Fruit fly (Drosophila melanogaster): ENCODE data around the gene Tom.

The Tom gene

dm6 chr3L:14976026-14976425 lies 6.9 kb downstream of the Tom start:
- TF ChIP-seq svp (GFP tag) (peak; percentile 35), fkh (GFP tag; optimal IDR thresholded peaks at IDR 0.05) (peak; percentile 29), acj6 (GFP tag; optimal IDR thresholded peaks at IDR 0.05) (no peak)

dm6 chr3L:14977536-14978495 lies 8.7 kb downstream of the Tom start:
- TF ChIP-seq CG10669 (GFP tag; optimal IDR thresholded peaks at IDR 0.05): peak; percentile 34
- no peak for TF ChIP-seq Gug (GFP tag; IDR thresholded peaks at IDR 0.05)
- no peak for TF ChIP-seq CG8119 (GFP tag; IDR thresholded peaks at IDR 0.05)
- peak; percentile 23 for TF ChIP-seq CG11762 (GFP tag; optimal IDR thresholded peaks at IDR 0.05; ENCODE audit: insufficient read depth)
- TF ChIP-seq Sox14 (GFP tag; optimal IDR thresholded peaks at IDR 0.05): peak; percentile 49
- peak; percentile 46 for TF ChIP-seq achi (GFP tag; optimal IDR thresholded peaks at IDR 0.05)
- TF ChIP-seq CG8632 (GFP tag; optimal IDR thresholded peaks at IDR 0.05): peak; percentile 33
- peak; percentile 91 for TF ChIP-seq svp (GFP tag)
- TF ChIP-seq CG15336 (GFP tag; IDR thresholded peaks at IDR 0.05): no peak
- TF ChIP-seq salr (GFP tag; optimal IDR thresholded peaks at IDR 0.05): peak; percentile 20 to 82
- TF ChIP-seq CG31627 (GFP tag; optimal IDR thresholded peaks at IDR 0.05): peak; percentile 65
- TF ChIP-seq lz (GFP tag; optimal IDR thresholded peaks at IDR 0.05): peak; percentile 28
- TF ChIP-seq Sox102F (GFP tag; optimal IDR thresholded peaks at IDR 0.05): peak; percentile 51
- peak; percentile 48 for TF ChIP-seq Ets96B (tag; optimal IDR thresholded peaks at IDR 0.05)
- peak; percentile 49 for TF ChIP-seq fd59A (GFP tag; optimal IDR thresholded peaks at IDR 0.05)
- peak; percentile 16 for TF ChIP-seq net (GFP tag; optimal IDR thresholded peaks at IDR 0.05)
- TF ChIP-seq Eip93F (GFP tag; optimal IDR thresholded peaks at IDR 0.05): no peak
- peak; percentile 37 for TF ChIP-seq pdm3 (GFP tag; optimal IDR thresholded peaks at IDR 0.05)
- TF ChIP-seq CG34406 (GFP tag; optimal IDR thresholded peaks at IDR 0.05): peak; percentile 57
- peak; percentile 2 to 65 for TF ChIP-seq ss (GFP tag; optimal IDR thresholded peaks at IDR 0.05)
- peak; percentile 64 for TF ChIP-seq Smox (GFP tag; optimal IDR thresholded peaks at IDR 0.05)
- peak; percentile 63 for TF ChIP-seq CG6808 (GFP tag; optimal IDR thresholded peaks at IDR 0.05)
- peak; percentile 10 for TF ChIP-seq dsx (GFP tag; optimal IDR thresholded peaks at IDR 0.05; ENCODE audit: poor library complexity, severe bottlenecking)
- peak; percentile 52 for TF ChIP-seq CG6163 (GFP tag; IDR thresholded peaks at IDR 0.05)
- TF ChIP-seq CG3919 (GFP tag; optimal IDR thresholded peaks at IDR 0.05): peak; percentile 22
- no peak for TF ChIP-seq fd85E (GFP tag; optimal IDR thresholded peaks at IDR 0.05)
- peak; percentile 59 for TF ChIP-seq acj6 (GFP tag; optimal IDR thresholded peaks at IDR 0.05)
- peak; percentile 60 for TF ChIP-seq Met (GFP tag; optimal IDR thresholded peaks at IDR 0.05)
- TF ChIP-seq CG7368 (GFP tag; optimal IDR thresholded peaks at IDR 0.05): no peak
- peak; percentile 92 for TF ChIP-seq Eip78C (GFP tag)
- TF ChIP-seq esn (GFP tag; optimal IDR thresholded peaks at IDR 0.05): peak; percentile 79
- no peak for TF ChIP-seq vri (GFP tag; optimal IDR thresholded peaks at IDR 0.05)
- TF ChIP-seq Hr39 (GFP tag; optimal IDR thresholded peaks at IDR 0.05): peak; percentile 67
- peak; percentile 37 for TF ChIP-seq Ets21C (GFP tag; optimal IDR thresholded peaks at IDR 0.05)
- peak; percentile 10 for TF ChIP-seq CG11902 (GFP tag; optimal IDR thresholded peaks at IDR 0.05)
- TF ChIP-seq Eip75B (GFP tag; optimal IDR thresholded peaks at IDR 0.05): peak; percentile 19
- TF ChIP-seq eg (GFP tag; IDR thresholded peaks at IDR 0.05): no peak; the same call in 2 of the 3 replicates
- peak; percentile 42 for TF ChIP-seq cyc (GFP tag; optimal IDR thresholded peaks at IDR 0.05)
- no peak for TF ChIP-seq CG4318 (GFP tag; optimal IDR thresholded peaks at IDR 0.05)
- TF ChIP-seq fkh (GFP tag; optimal IDR thresholded peaks at IDR 0.05): peak; percentile 92
- peak; percentile 58 for TF ChIP-seq CG1621 (tag; optimal IDR thresholded peaks at IDR 0.05)
- no peak for TF ChIP-seq CG11294 (GFP tag; IDR thresholded peaks at IDR 0.05)
- peak; percentile 5 for TF ChIP-seq CG8319 (GFP tag; optimal IDR thresholded peaks at IDR 0.05)
- peak; percentile 68 for TF ChIP-seq CG3032 (tag; optimal IDR thresholded peaks at IDR 0.05)
- peak; percentile 53 for TF ChIP-seq CG10631 (GFP tag; optimal IDR thresholded peaks at IDR 0.05)
- peak; percentile 44 for TF ChIP-seq OdsH (GFP tag; optimal IDR thresholded peaks at IDR 0.05)
- peak; percentile 23 for TF ChIP-seq CG6792 (GFP tag; optimal IDR thresholded peaks at IDR 0.05)

Data from whole organism, prepupa.